Fruit fly (Drosophila melanogaster) whole organism, prepupa: ENCODE results near the gene asp.

ENCODE experiments used
- CG11902 ChIP-seq: fragments of 200-800 bp; sonication (Bioruptor generic); optimal IDR thresholded peaks from 3 replicates; lab custom pipeline; 2016; ENCODE audit warnings: missing biosample characterization, missing genetic modification characterization
- CG15336 ChIP-seq: fragments of 200-800 bp; sonication (Bioruptor generic); IDR thresholded peaks from 2 replicates; pipeline ENCODE4 v1.3.6; 2022; ENCODE audit warnings: missing biosample characterization, missing genetic modification characterization
- CG3032 ChIP-seq: fragments of 200-800 bp; optimal IDR thresholded peaks from 2 replicates; lab custom pipeline; 2019; ENCODE audit warnings: missing biosample characterization, mild to moderate bottlenecking, missing genetic modification characterization, moderate library complexity
- CG34406 ChIP-seq: fragments of 200-800 bp; sonication (Bioruptor generic); optimal IDR thresholded peaks from 3 replicates; lab custom pipeline; 2016; ENCODE audit warnings: missing biosample characterization, missing genetic modification characterization
- CG3919 ChIP-seq: fragments of 200-800 bp; sonication (Bioruptor generic); optimal IDR thresholded peaks from 3 replicates; lab custom pipeline; 2016; ENCODE audit warnings: missing biosample characterization, missing genetic modification characterization
- CG4318 ChIP-seq: fragments of 200-800 bp; sonication (Bioruptor generic); optimal IDR thresholded peaks from 3 replicates; lab custom pipeline; 2017; ENCODE audit warnings: missing biosample characterization, mild to moderate bottlenecking, missing genetic modification characterization
- CG6163 ChIP-seq: fragments of 200-800 bp; sonication (Bioruptor generic); IDR thresholded peaks from 3 replicates; pipeline ENCODE4 v1.3.6; 2022; ENCODE audit warnings: missing biosample characterization, missing genetic modification characterization
- CG6276 ChIP-seq: fragments of 200-800 bp; sonication (Bioruptor generic); optimal IDR thresholded peaks from 2 replicates; lab custom pipeline; 2017; ENCODE audit warnings: missing biosample characterization, mild to moderate bottlenecking, missing genetic modification characterization
- CG6808 ChIP-seq: fragments of 200-800 bp; sonication (Bioruptor generic); optimal IDR thresholded peaks from 3 replicates; lab custom pipeline; 2017; ENCODE audit warnings: missing biosample characterization, missing genetic modification characterization, mild to moderate bottlenecking, moderate library complexity, missing genetic modification reagents
- CG6854 ChIP-seq: fragments of 200-800 bp; sonication (Bioruptor generic); optimal IDR thresholded peaks from 2 replicates; lab custom pipeline; 2017; ENCODE audit warnings: missing biosample characterization, mild to moderate bottlenecking, missing genetic modification characterization
- CG8119 ChIP-seq: fragments of 200-800 bp; sonication (Bioruptor generic); IDR thresholded peaks from 3 replicates; pipeline ENCODE4 v1.3.6; 2022; ENCODE audit warnings: missing biosample characterization, missing genetic modification characterization
- CG9139 ChIP-seq: fragments of 200-800 bp; sonication (Bioruptor generic); optimal IDR thresholded peaks from 3 replicates; lab custom pipeline; 2017; ENCODE audit warnings: missing biosample characterization, mild to moderate bottlenecking, missing genetic modification characterization
- Eip75B ChIP-seq: fragments of 200-800 bp; sonication (Bioruptor generic); optimal IDR thresholded peaks from 3 replicates; lab custom pipeline; 2016; ENCODE audit warnings: missing biosample characterization, missing genetic modification characterization
- Eip78C ChIP-seq: fragments of 200-800 bp; sonication (Bioruptor generic); peaks from one replicate; lab custom pipeline; 2016; ENCODE audit warnings: missing biosample characterization, missing genetic modification characterization
- Ets21C ChIP-seq: fragments of 200-800 bp; sonication (Bioruptor generic); optimal IDR thresholded peaks from 3 replicates; lab custom pipeline; 2016; ENCODE audit warnings: missing biosample characterization, missing genetic modification characterization
- Hr38 ChIP-seq: sonication (Bioruptor generic); optimal IDR thresholded peaks from 2 replicates; lab custom pipeline; 2016; ENCODE audit warnings: missing biosample characterization, missing genetic modification characterization
- Met ChIP-seq: fragments of 200-800 bp; sonication (Bioruptor generic); optimal IDR thresholded peaks from 3 replicates; lab custom pipeline; 2016; ENCODE audit warnings: missing biosample characterization, missing genetic modification characterization
- OdsH ChIP-seq: fragments of 200-800 bp; sonication (Bioruptor generic); optimal IDR thresholded peaks from 3 replicates; lab custom pipeline; 2016; ENCODE audit warnings: missing biosample characterization, missing genetic modification characterization
- Smox ChIP-seq: fragments of 200-800 bp; sonication (Bioruptor generic); optimal IDR thresholded peaks from 3 replicates; lab custom pipeline; 2016; ENCODE audit warnings: missing biosample characterization, missing genetic modification characterization
- Sox102F ChIP-seq: fragments of 200-800 bp; sonication (Bioruptor generic); optimal IDR thresholded peaks from 2 replicates; lab custom pipeline; 2016; ENCODE audit warnings: missing biosample characterization, mild to moderate bottlenecking, missing genetic modification characterization
- achi ChIP-seq: fragments of 200-800 bp; sonication (Bioruptor generic); optimal IDR thresholded peaks from 3 replicates; lab custom pipeline; 2016; ENCODE audit warnings: missing biosample characterization, missing genetic modification characterization
- cyc ChIP-seq: fragments of 200-800 bp; sonication (Bioruptor generic); optimal IDR thresholded peaks from 3 replicates; lab custom pipeline; 2016; ENCODE audit warnings: missing biosample characterization, missing genetic modification characterization
- dac ChIP-seq: fragments of 200-800 bp; sonication (Bioruptor generic); optimal IDR thresholded peaks from 2 replicates; lab custom pipeline; 2017; ENCODE audit warnings: missing biosample characterization, mild to moderate bottlenecking, missing genetic modification characterization
- dsx ChIP-seq: fragments of 200-800 bp; optimal IDR thresholded peaks from 3 replicates; lab custom pipeline; 2019; ENCODE audit warnings: missing biosample characterization, mild to moderate bottlenecking, missing genetic modification characterization, moderate library complexity; ENCODE audit not compliant: poor library complexity, severe bottlenecking
- eg ChIP-seq: fragments of 200-800 bp; sonication (Bioruptor generic); IDR thresholded peaks from 3 replicates; pipeline ENCODE4 v1.3.6; 2022; ENCODE audit warnings: missing biosample characterization, missing genetic modification characterization
- fd59A ChIP-seq: fragments of 200-800 bp; sonication (Bioruptor generic); optimal IDR thresholded peaks from 2 replicates; lab custom pipeline; 2017; ENCODE audit warnings: missing biosample characterization, mild to moderate bottlenecking, missing genetic modification characterization, missing genetic modification reagents
- lz ChIP-seq: fragments of 200-800 bp; sonication (Bioruptor generic); optimal IDR thresholded peaks from 3 replicates; lab custom pipeline; 2016; ENCODE audit warnings: missing biosample characterization, missing genetic modification characterization
- net ChIP-seq: fragments of 200-800 bp; sonication (Bioruptor generic); optimal IDR thresholded peaks from 3 replicates; lab custom pipeline; 2016; ENCODE audit warnings: missing biosample characterization, missing genetic modification characterization
- salr ChIP-seq, 2 experiments: fragments of 200-800 bp; sonication (Bioruptor generic); optimal IDR thresholded peaks; 3 replicates each; lab custom pipeline; 2016 to 2018; ENCODE audit warnings: missing biosample characterization in 2 of 2, missing genetic modification characterization in 2 of 2, mild to moderate bottlenecking in 1 of 2
- ss ChIP-seq, 2 experiments: fragments of 200-800 bp; sonication (Bioruptor generic); optimal IDR thresholded peaks; 2 replicates in 1 of 2; 3 replicates in 1 of 2; lab custom pipeline; 2017 to 2018; ENCODE audit warnings: mild to moderate bottlenecking in 2 of 2, missing biosample characterization in 2 of 2, missing genetic modification characterization in 2 of 2, moderate library complexity in 1 of 2
- svp ChIP-seq: fragments of 200-800 bp; sonication (Bioruptor generic); peaks from one replicate; lab custom pipeline; 2016; ENCODE audit warnings: missing biosample characterization, missing genetic modification characterization

Gene asp

DNA sequence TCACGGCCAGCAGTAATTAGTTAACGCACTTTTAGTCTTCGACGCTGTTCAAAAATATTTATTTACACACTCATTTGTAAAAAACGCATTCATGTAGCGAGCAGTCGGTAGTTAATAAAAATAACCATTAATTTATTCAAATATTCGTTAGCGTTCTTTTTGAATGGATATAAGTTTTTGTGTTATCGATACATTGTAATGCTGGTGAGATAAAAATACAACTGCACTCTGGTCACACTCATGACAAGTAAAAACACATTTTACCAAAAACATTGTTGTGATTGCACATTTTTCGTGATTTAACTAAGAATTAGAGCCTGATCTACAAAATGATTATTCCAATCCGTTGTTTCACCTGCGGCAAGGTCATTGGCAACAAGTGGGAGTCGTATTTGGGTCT lies 36.4 kb upstream of the asp start, which contains the start of gene Polr2L:
Gene Polr2L, plus strand, starts transcription at position 223 of the 400 bp plus-strand sequence.
- TF ChIP-seq Eip75B (GFP tag; lab: Kevin White, UChicago) = no peak
- TF ChIP-seq Hr38 (GFP tag; lab: Kevin White, UChicago) = no peak
- peak; percentile 74 for TF ChIP-seq dsx (GFP tag; lab: Kevin White, UChicago)

DNA sequence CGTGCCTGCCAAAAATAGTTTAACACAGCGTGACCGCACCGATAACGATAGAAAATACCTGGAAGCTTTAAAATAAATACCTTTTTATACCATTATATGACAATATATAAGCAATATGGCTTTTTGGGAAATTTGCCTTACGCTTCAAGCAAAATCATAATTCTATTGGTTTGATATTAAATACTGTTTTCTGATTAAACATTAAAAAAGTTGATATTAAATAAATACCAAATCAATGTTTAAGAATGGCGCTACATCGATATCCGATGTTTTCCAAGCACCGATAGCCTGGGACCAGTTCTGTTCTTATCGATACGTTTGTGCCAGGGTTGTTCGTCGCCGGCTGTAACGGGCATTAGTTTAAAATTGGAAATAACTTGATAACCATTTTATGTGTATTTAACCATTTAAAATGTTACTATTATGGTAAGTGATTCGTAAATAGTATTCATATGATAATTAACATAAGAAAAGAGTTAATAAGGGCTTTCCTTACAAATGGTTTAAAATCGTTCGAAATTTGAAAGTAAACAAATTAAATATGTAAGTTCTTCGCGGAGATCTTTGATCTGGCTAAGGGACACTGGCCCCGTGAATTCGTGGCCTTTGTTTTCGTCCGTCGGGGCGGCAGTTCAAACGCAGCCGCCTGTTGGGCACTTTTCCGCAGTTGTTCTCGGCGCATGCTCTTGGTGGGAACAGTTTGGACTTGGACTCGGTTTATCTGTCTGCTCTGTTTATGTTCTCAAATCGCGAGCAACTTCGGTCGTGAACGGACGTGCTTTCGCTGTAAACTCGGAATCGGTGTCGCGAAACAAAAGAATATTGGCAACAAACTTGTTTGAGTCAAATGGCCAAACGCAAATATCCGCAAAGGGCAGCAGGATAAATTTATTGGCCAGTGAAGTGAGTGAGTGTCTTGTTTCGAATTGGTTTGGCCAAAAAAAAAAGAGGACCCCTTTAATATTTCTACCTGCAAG lies 34.0 kb upstream of the asp start, which contains the start of the genes CG13630 and tok:
Gene CG13630, minus strand, starts transcription at position 51 of the 977 bp plus-strand sequence.
Gene tok, plus strand, starts transcription at position 384 of the 977 bp plus-strand sequence.
- TF ChIP-seq Met (GFP tag; lab: Kevin White, UChicago) (no peak), eg (GFP tag; lab: Robert Waterston, UW) (no peak; the same call in 2 of the 3 replicates), achi (GFP tag; lab: Kevin White, UChicago) (no peak), CG4318 (GFP tag; lab: Kevin White, UChicago) (no peak), CG9139 (GFP tag; lab: Kevin White, UChicago) (peak; percentile 22), ss (GFP tag; optimal IDR thresholded peaks at IDR 0.05; lab: Kevin White, UChicago) (peak in 1 of 2 experiments; percentile 8), dsx (GFP tag; lab: Kevin White, UChicago) (peak; percentile 86), CG6808 (GFP tag; lab: Kevin White, UChicago) (no peak), OdsH (GFP tag; lab: Kevin White, UChicago) (no peak), cyc (GFP tag; lab: Kevin White, UChicago) (no peak), CG8119 (no peak), CG6276 (GFP tag; lab: Kevin White, UChicago) (peak; percentile 12), net (GFP tag; lab: Kevin White, UChicago) (no peak), CG6854 (GFP tag; lab: Kevin White, UChicago) (peak; percentile 24), Ets21C (GFP tag; lab: Kevin White, UChicago) (no peak), Smox (no peak), lz (GFP tag; lab: Kevin White, UChicago) (no peak), CG3032 (tag; lab: Kevin White, UChicago) (no peak), fd59A (GFP tag; lab: Kevin White, UChicago) (no peak), Sox102F (peak; percentile 43), Eip78C (GFP tag; lab: Kevin White, UChicago) (peak; percentile 73), CG34406 (GFP tag; lab: Kevin White, UChicago) (no peak), svp (GFP tag; lab: Kevin White, UChicago) (peak; percentile 95)
- TF ChIP-seq, all 60 proteins: peak for 8

DNA sequence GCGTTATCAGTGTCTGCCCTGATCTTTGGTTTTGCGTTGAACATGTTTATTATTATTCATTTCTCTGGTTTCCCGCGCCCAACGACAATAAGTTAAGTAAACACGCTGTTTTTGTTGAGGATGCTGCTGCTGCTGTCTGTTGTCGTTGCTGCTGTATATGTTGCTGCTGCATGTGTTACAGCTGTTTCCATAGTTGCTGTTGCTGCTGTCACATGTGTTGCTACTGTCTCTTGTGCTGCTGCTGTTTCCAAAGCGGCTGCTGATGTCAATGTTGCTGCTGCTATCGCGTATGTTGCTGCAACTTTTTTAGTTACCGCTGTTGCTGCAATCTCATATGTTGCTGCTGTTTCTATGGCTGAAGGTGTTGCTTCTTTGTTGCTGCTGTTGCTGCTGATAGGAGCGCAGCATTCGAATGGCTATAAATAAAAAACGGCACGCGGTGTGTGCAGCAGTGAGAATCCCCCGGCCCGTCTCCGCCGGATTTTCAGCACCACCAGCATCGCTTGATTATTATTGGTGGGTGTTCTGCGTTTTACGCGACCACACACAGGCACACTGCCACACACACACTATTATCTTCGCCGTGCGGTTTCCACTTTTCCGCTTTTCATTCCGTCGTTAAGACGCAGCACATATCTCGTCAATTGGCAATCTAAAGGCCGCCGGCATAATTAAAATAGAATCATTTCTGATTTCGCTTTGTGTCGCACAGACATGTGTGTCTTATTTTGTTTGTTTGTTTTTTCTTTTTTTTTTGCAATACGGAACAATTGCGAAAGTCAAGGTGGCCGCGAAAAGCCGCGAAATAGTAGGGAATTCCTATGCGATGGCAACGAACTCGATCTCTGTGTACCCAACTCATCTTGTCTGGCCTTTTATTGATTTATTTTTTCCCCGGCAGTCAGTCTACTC lies 32.9 kb upstream of the asp start:
- TF ChIP-seq CG6163 (GFP tag; lab: Robert Waterston, UW) = peak; percentile 76
- peak in 1 of 2 experiments; percentile 36 for TF ChIP-seq salr (GFP tag; optimal IDR thresholded peaks at IDR 0.05; lab: Kevin White, UChicago)
- TF ChIP-seq svp (GFP tag; lab: Kevin White, UChicago) = peak; percentile 68
- TF ChIP-seq CG6276 (GFP tag; lab: Kevin White, UChicago) = no peak
- TF ChIP-seq CG3919 (GFP tag; lab: Kevin White, UChicago) = peak; percentile 79
- TF ChIP-seq CG15336 (GFP tag; lab: Robert Waterston, UW) = no peak
- TF ChIP-seq dsx (GFP tag; lab: Kevin White, UChicago) = peak; percentile 32
- no peak for TF ChIP-seq dac
- TF ChIP-seq achi (GFP tag; lab: Kevin White, UChicago) = peak; percentile 23
- TF ChIP-seq Eip75B (GFP tag; lab: Kevin White, UChicago) = no peak
- TF ChIP-seq Eip78C (GFP tag; lab: Kevin White, UChicago) = peak; percentile 3
- TF ChIP-seq CG11902 = no peak
- TF ChIP-seq lz (GFP tag; lab: Kevin White, UChicago) = no peak
- TF ChIP-seq CG6808 (GFP tag; lab: Kevin White, UChicago) = peak; percentile 6
- peak; percentile 43; the same call in 1 of the 3 replicates for TF ChIP-seq eg (GFP tag; lab: Robert Waterston, UW)
